Fruit fly (Drosophila melanogaster): Measurements from ENCODE around the gene CG12674.
A peak's percentile ranks its signal among the peaks of the same experiment; 100 is the strongest.

CG12674 gene

dm6 chr2L:2079619-2080018 lies at the start of gene CG12674:
Gene CG12674 (plus strand): TSS chr2L:2079919.
- TF ChIP-seq CG14711 (tag; optimal IDR thresholded peaks at IDR 0.05) (no peak), toe (GFP tag; optimal IDR thresholded peaks at IDR 0.05) (no peak), CG12768 (GFP tag; optimal IDR thresholded peaks at IDR 0.05) (no peak), cic (GFP tag; optimal IDR thresholded peaks at IDR 0.05) (no peak), bab1 (GFP tag; optimal IDR thresholded peaks at IDR 0.05) (no peak), tj (GFP tag; optimal IDR thresholded peaks at IDR 0.05) (no peak)

DNA sequence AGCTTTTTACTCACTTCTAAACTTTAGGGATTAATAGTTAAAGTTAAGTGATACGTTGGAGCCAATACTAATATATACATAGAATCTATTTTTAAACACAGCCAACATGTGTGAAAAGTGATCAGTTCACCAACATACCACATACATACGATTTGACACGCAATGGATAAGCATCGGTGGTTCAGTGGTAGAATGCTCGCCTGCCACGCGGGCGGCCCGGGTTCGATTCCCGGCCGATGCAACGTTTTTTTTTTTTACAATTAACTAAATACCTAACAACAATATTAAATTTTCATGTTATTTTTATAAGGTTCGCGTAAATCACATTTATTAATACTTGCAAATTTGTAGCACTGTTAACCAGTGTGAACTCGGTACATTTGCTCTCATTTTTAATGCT lies 48.2 kb upstream of the CG12674 start:
- TF ChIP-seq cic (GFP tag; optimal IDR thresholded peaks at IDR 0.05) = no peak
- TF ChIP-seq CG7101 (tag; optimal IDR thresholded peaks at IDR 0.05) = no peak
- TF ChIP-seq tj (GFP tag; optimal IDR thresholded peaks at IDR 0.05) = no peak
- TF ChIP-seq toe (GFP tag; optimal IDR thresholded peaks at IDR 0.05) = no peak
- TF ChIP-seq CG11617 (GFP tag; optimal IDR thresholded peaks at IDR 0.05) = no peak
- TF ChIP-seq CG1620 (GFP tag; optimal IDR thresholded peaks at IDR 0.05) = no peak

dm6 chr2L:2032076-2032475 lies 47.6 kb upstream of the CG12674 start:
- TF ChIP-seq bab1 (GFP tag; optimal IDR thresholded peaks at IDR 0.05) (peak; percentile 5), CG14711 (tag; optimal IDR thresholded peaks at IDR 0.05) (no peak), cnc (optimal IDR thresholded peaks at IDR 0.05) (no peak), Crg-1 (GFP tag; optimal IDR thresholded peaks at IDR 0.05) (no peak)

dm6 chr2L:2035941-2036340 lies 43.8 kb upstream of the CG12674 start, which contains the start of gene CG42296:
Gene CG42296 (minus strand): TSS chr2L:2036041.
- TF ChIP-seq Hr96 (GFP tag; optimal IDR thresholded peaks at IDR 0.05) (no peak), CG12768 (GFP tag; optimal IDR thresholded peaks at IDR 0.05) (no peak), ovo (GFP tag; optimal IDR thresholded peaks at IDR 0.05) (no peak), kay (GFP tag; ENCODE audit: borderline replicate concordance) (no peak), CG14711 (tag; optimal IDR thresholded peaks at IDR 0.05) (no peak), Crg-1 (GFP tag; optimal IDR thresholded peaks at IDR 0.05) (no peak), CG5204 (GFP tag; optimal IDR thresholded peaks at IDR 0.05) (no peak), cic (GFP tag; optimal IDR thresholded peaks at IDR 0.05) (no peak), tj (GFP tag; optimal IDR thresholded peaks at IDR 0.05) (no peak), toe (GFP tag; optimal IDR thresholded peaks at IDR 0.05) (no peak), CG1620 (GFP tag; optimal IDR thresholded peaks at IDR 0.05) (no peak), CG7045 (GFP tag; optimal IDR thresholded peaks at IDR 0.05) (no peak), cnc (optimal IDR thresholded peaks at IDR 0.05) (no peak), Mnt (GFP tag; optimal IDR thresholded peaks at IDR 0.05) (no peak), Clk (GFP tag; optimal IDR thresholded peaks at IDR 0.05) (no peak), CG7101 (tag; optimal IDR thresholded peaks at IDR 0.05) (no peak), CG33017 (tag; optimal IDR thresholded peaks at IDR 0.05) (no peak), pad (GFP tag; optimal IDR thresholded peaks at IDR 0.05) (no peak), CG11617 (GFP tag; optimal IDR thresholded peaks at IDR 0.05) (no peak), bab1 (GFP tag; optimal IDR thresholded peaks at IDR 0.05) (no peak)

DNA sequence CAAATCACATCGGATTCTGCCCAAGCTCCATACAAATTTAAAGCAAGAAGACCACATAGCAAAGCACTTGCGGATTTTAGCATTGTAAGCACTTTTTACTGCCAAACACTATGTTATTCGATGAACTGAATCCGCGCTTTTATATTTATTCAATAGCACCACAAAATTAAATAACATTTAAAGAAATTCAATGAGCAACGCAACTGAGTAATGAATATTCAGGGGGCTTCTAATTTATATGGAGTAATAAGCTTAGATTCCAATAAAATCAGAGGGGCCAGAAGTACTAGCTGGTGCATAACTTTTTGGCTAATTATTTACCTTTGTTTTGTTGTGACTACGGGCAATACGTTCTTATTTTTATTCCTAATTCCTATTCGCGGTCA lies 42.6 kb upstream of the CG12674 start, which contains the start of gene lectin-22C:
lectin-22C (minus strand) TSS at position 101 of the 386 bp plus-strand sequence.
- TF ChIP-seq cnc (optimal IDR thresholded peaks at IDR 0.05) (no peak), CG14711 (tag; optimal IDR thresholded peaks at IDR 0.05) (no peak), cic (GFP tag; optimal IDR thresholded peaks at IDR 0.05) (no peak), CG12768 (GFP tag; optimal IDR thresholded peaks at IDR 0.05) (no peak), CG7045 (GFP tag; optimal IDR thresholded peaks at IDR 0.05) (no peak), Clk (GFP tag; optimal IDR thresholded peaks at IDR 0.05) (no peak), CG7101 (tag; optimal IDR thresholded peaks at IDR 0.05) (no peak), Hr96 (GFP tag; optimal IDR thresholded peaks at IDR 0.05) (no peak), CG5204 (GFP tag; optimal IDR thresholded peaks at IDR 0.05) (no peak), pad (GFP tag; optimal IDR thresholded peaks at IDR 0.05) (no peak), Crg-1 (GFP tag; optimal IDR thresholded peaks at IDR 0.05) (no peak), CG33017 (tag; optimal IDR thresholded peaks at IDR 0.05) (no peak), toe (GFP tag; optimal IDR thresholded peaks at IDR 0.05) (no peak), ovo (GFP tag; optimal IDR thresholded peaks at IDR 0.05) (no peak), tj (GFP tag; optimal IDR thresholded peaks at IDR 0.05) (no peak), bab1 (GFP tag; optimal IDR thresholded peaks at IDR 0.05) (no peak), CG1620 (GFP tag; optimal IDR thresholded peaks at IDR 0.05) (no peak), Mnt (GFP tag; optimal IDR thresholded peaks at IDR 0.05) (no peak), CG11617 (GFP tag; optimal IDR thresholded peaks at IDR 0.05) (no peak), kay (GFP tag; ENCODE audit: borderline replicate concordance) (no peak)

- no peak for TF ChIP-seq CG33017 (tag; optimal IDR thresholded peaks at IDR 0.05)
- TF ChIP-seq tj (GFP tag; optimal IDR thresholded peaks at IDR 0.05) = peak; percentile 94
- no peak for TF ChIP-seq CG11617 (GFP tag; optimal IDR thresholded peaks at IDR 0.05)
- no peak for TF ChIP-seq Clk (GFP tag; optimal IDR thresholded peaks at IDR 0.05)
- TF ChIP-seq pad (GFP tag; optimal IDR thresholded peaks at IDR 0.05) = peak; percentile 16
- TF ChIP-seq Hr96 (GFP tag; optimal IDR thresholded peaks at IDR 0.05) = peak; percentile 26
- TF ChIP-seq kay (GFP tag; ENCODE audit: borderline replicate concordance) = no peak
- no peak for TF ChIP-seq toe (GFP tag; optimal IDR thresholded peaks at IDR 0.05)
- no peak for TF ChIP-seq cic (GFP tag; optimal IDR thresholded peaks at IDR 0.05)
- TF ChIP-seq cnc (optimal IDR thresholded peaks at IDR 0.05) = no peak
- no peak for TF ChIP-seq ovo (GFP tag; optimal IDR thresholded peaks at IDR 0.05)
- TF ChIP-seq bab1 (GFP tag; optimal IDR thresholded peaks at IDR 0.05) = peak; percentile 62
- TF ChIP-seq CG5204 (GFP tag; optimal IDR thresholded peaks at IDR 0.05) = no peak
- TF ChIP-seq CG7101 (tag; optimal IDR thresholded peaks at IDR 0.05) = peak; percentile 31
- peak; percentile 64 for TF ChIP-seq CG14711 (tag; optimal IDR thresholded peaks at IDR 0.05)
- peak; percentile 28 for TF ChIP-seq CG12768 (GFP tag; optimal IDR thresholded peaks at IDR 0.05)
- peak; percentile 26 for TF ChIP-seq Mnt (GFP tag; optimal IDR thresholded peaks at IDR 0.05)
- no peak for TF ChIP-seq CG7045 (GFP tag; optimal IDR thresholded peaks at IDR 0.05)
- peak; percentile 32 for TF ChIP-seq CG1620 (GFP tag; optimal IDR thresholded peaks at IDR 0.05)
- TF ChIP-seq Crg-1 (GFP tag; optimal IDR thresholded peaks at IDR 0.05) = peak; percentile 46
These were observed 42.0 kb upstream of the CG12674 start for dm6 chr2L:2037551-2038252.
